Fruit fly (Drosophila melanogaster): Measurements from ENCODE around the gene IPIP.

Gene IPIP

DNA sequence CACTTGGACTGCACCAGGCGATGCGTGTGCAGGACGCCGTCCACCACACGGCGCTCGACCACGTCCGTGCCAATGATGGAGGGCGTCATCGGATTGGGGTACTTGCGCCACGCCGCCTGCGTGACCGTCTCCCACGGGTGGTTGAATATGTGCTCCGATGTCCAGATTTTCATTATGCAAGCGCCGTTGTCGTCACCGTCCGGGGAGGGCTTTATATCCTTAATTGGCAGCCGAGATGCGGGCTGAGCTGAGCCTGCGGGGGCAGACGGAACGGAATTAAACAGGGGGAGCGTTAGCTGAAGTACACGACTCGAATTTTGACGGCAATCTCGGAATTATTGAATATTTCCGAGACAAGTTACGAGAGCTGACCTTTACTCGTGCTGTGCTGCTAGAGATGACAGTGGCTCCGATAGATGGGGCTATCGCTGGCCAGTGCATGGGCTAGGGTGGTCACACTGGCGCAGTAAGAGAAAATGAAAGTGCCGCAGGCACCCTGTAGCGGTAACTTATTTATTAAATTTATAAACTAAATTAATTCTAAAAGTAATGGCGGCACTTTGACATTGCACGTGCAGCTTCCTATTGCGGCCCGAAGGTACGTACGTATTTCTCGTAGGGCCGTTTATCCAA lies at the start of gene IPIP:
Gene IPIP (plus strand): TSS at position 475 of the 633 bp plus-strand sequence.
- TF ChIP-seq pan (optimal IDR thresholded peaks at IDR 0.05): no peak
- no peak for TF ChIP-seq EcR (GFP tag; optimal IDR thresholded peaks at IDR 0.05)
- no peak for TF ChIP-seq usp (GFP tag; optimal IDR thresholded peaks at IDR 0.05)
- TF ChIP-seq Dll (optimal IDR thresholded peaks at IDR 0.05): no peak
- TF ChIP-seq psq (optimal IDR thresholded peaks at IDR 0.05): no peak
- no peak for TF ChIP-seq CG8478 (optimal IDR thresholded peaks at IDR 0.05)

DNA sequence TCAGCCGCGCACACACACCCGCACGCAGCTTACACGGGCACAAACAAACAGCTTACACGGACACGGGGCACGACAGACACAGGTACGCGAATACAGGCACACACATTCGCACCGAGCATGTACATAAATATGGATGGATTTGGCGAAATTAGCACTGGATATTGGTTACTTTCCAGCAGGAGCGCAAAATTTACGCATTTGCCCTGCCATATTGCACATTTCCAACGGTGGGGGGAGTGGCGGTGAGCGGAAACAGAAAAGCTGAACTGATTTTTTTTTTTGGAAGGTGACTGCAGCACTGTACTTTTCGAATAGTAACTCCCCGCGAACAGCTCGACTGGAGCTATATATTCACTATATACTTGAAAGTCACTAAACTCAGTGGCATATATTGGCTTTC lies 49.4 kb upstream of the IPIP start:
- no peak for TF ChIP-seq CG8478 (optimal IDR thresholded peaks at IDR 0.05)
- no peak for TF ChIP-seq pan (optimal IDR thresholded peaks at IDR 0.05)

- TF ChIP-seq Dll (optimal IDR thresholded peaks at IDR 0.05) (no peak), usp (GFP tag; optimal IDR thresholded peaks at IDR 0.05) (no peak), psq (optimal IDR thresholded peaks at IDR 0.05) (no peak), EcR (GFP tag; optimal IDR thresholded peaks at IDR 0.05) (no peak), pan (optimal IDR thresholded peaks at IDR 0.05) (no peak), CG8478 (optimal IDR thresholded peaks at IDR 0.05) (no peak)
Observed at dm6 chr2L:5999247-5999646, 48.6 kb upstream of the IPIP start, which contains the start of gene Kdm5. TSS of gene Kdm5 (minus strand) at chr2L:5999501.

DNA sequence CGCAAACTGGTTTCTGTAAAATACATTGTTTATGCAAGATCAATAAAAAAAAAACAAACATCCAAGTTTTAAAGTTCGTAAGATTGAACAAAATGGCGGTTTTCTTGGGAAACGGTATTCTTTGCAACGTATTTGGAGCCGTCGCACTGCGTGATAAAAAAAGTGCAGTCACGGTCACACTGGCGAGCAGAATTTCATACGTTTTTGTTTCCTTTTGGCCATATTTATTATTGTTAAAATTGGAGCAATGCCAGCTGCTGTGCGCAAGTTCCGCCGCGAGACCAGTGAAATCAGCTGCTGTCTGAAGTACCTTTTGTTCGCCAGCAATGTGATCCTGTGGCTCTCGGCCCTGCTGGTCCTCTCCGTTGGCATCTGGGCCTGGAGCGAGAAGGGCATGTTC lies 47.7 kb upstream of the IPIP start, which contains the start of gene Tsp26A:
Gene Tsp26A (plus strand): TSS at position 164 of the 400 bp plus-strand sequence.
- no peak for TF ChIP-seq EcR (GFP tag; optimal IDR thresholded peaks at IDR 0.05)
- no peak for TF ChIP-seq Dll (optimal IDR thresholded peaks at IDR 0.05)
- TF ChIP-seq pan (optimal IDR thresholded peaks at IDR 0.05): no peak

- TF ChIP-seq CG8478 (optimal IDR thresholded peaks at IDR 0.05): no peak
- TF ChIP-seq EcR (GFP tag; optimal IDR thresholded peaks at IDR 0.05): no peak
Observed at dm6 chr2L:6006508-6007232, 41.1 kb upstream of the IPIP start, which contains the start of gene Gal. TSS of gene Gal (minus strand) at chr2L:6006827.

dm6 chr2L:6012303-6013070 lies 35.3 kb upstream of the IPIP start, which contains the start of gene CG9098:
TSS of gene CG9098 (minus strand) at chr2L:6012338.
- TF ChIP-seq usp (GFP tag; optimal IDR thresholded peaks at IDR 0.05) (no peak), Dll (optimal IDR thresholded peaks at IDR 0.05) (no peak), CG8478 (optimal IDR thresholded peaks at IDR 0.05) (no peak), EcR (GFP tag; optimal IDR thresholded peaks at IDR 0.05) (no peak), pan (optimal IDR thresholded peaks at IDR 0.05) (no peak), psq (optimal IDR thresholded peaks at IDR 0.05) (no peak)

- no peak for TF ChIP-seq psq (optimal IDR thresholded peaks at IDR 0.05)
- no peak for TF ChIP-seq EcR (GFP tag; optimal IDR thresholded peaks at IDR 0.05)
Observed at dm6 chr2L:6013071-6013417, 34.8 kb upstream of the IPIP start.

dm6 chr2L:6019352-6020131 lies 28.3 kb upstream of the IPIP start, which contains the start of gene H2.0:
TSS of gene H2.0 (minus strand) at chr2L:6019402.
- no peak for TF ChIP-seq usp (GFP tag; optimal IDR thresholded peaks at IDR 0.05)
- no peak for TF ChIP-seq pan (optimal IDR thresholded peaks at IDR 0.05)
- no peak for TF ChIP-seq Dll (optimal IDR thresholded peaks at IDR 0.05)
- TF ChIP-seq EcR (GFP tag; optimal IDR thresholded peaks at IDR 0.05): no peak
- no peak for TF ChIP-seq CG8478 (optimal IDR thresholded peaks at IDR 0.05)
- TF ChIP-seq psq (optimal IDR thresholded peaks at IDR 0.05): no peak

- TF ChIP-seq pan (optimal IDR thresholded peaks at IDR 0.05) (no peak), usp (GFP tag; optimal IDR thresholded peaks at IDR 0.05) (no peak), psq (optimal IDR thresholded peaks at IDR 0.05) (no peak), Dll (optimal IDR thresholded peaks at IDR 0.05) (no peak), CG8478 (optimal IDR thresholded peaks at IDR 0.05) (no peak), EcR (GFP tag; optimal IDR thresholded peaks at IDR 0.05) (no peak)
Observed at dm6 chr2L:6020535-6020934, 27.3 kb upstream of the IPIP start, which contains the start of gene CG13996. TSS of gene CG13996 (plus strand) at chr2L:6020835.

DNA sequence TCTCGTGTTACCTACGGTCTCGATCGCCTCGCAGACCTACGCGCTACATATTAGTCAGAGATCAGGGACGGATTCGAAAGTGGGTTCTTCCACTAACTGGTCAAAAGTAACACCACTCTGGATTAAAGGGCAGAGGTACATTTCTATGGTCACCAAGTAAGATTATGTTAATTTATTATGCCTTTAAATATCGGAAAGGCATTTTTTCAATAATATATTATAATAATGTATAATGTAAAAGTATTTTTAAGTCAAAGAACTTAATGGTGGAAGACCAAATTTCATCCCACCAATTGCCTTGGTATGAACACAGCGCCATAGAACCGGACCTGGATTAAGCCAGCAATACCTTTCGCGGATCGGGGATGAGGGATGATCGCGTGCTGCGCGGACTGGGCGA lies 25.0 kb upstream of the IPIP start:
- TF ChIP-seq CG8478 (optimal IDR thresholded peaks at IDR 0.05) (no peak), psq (optimal IDR thresholded peaks at IDR 0.05) (no peak), pan (optimal IDR thresholded peaks at IDR 0.05) (no peak), usp (GFP tag; optimal IDR thresholded peaks at IDR 0.05) (no peak), EcR (GFP tag; optimal IDR thresholded peaks at IDR 0.05) (no peak), Dll (optimal IDR thresholded peaks at IDR 0.05) (no peak)

DNA sequence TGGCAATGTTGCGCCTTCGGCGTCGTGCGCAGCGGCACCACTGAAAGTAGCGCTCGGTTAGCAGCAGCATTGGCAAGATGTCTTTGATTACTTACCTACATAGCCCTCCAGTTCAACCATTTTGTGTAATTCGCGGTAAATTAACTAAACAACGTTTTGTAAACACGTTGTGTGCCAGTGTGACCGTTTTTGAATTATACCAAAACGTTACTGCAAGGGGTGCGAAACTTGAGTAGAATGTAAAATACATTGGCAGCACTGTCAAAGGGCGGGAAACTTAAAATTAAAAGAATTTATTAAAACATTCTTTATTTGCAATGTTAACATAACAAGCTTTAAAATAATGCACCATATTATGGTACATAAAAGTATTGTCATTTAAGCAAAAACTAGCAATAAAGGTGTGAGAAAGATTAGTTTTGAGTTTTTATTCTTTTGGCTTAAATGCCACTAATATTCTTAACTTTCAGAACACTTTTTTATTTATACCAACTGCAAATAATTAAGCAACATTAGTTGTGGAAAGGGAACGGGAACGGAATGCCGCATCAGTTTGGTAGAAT lies 23.4 kb upstream of the IPIP start, which contains the start of gene CG9107:
Gene CG9107 (minus strand): TSS at position 195 of the 563 bp plus-strand sequence.
- TF ChIP-seq pan (optimal IDR thresholded peaks at IDR 0.05) (no peak), EcR (GFP tag; optimal IDR thresholded peaks at IDR 0.05) (no peak), psq (optimal IDR thresholded peaks at IDR 0.05) (no peak), usp (GFP tag; optimal IDR thresholded peaks at IDR 0.05) (no peak), Dll (optimal IDR thresholded peaks at IDR 0.05) (no peak), CG8478 (optimal IDR thresholded peaks at IDR 0.05) (no peak)

Measured in whole organism.